Fruit fly (Drosophila melanogaster): Measurements from ENCODE around the gene nullo.

Gene nullo

DNA sequence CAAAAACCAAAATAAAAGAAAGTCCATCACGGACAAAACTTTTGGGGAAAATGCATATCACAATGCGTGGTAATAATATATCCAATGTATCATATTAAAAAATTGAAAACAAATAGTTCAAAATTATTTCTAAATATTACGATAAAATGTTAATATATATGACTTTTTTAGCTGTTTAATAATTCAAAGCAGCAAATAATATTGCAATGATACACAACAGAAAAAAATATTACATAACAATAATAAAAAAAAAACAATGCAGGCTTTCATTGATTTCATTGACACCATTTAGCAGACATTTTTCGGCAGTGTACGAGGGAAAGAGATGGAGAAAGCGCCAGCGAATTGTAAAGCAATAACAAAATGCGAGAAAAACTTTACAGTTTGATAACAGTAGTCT is 45.6 kb downstream of the nullo start (continued):
- TF ChIP-seq Hmx (GFP tag; optimal IDR thresholded peaks at IDR 0.05) = no peak
- no peak for TF ChIP-seq nerfin-1 (tag; optimal IDR thresholded peaks at IDR 0.05)
- TF ChIP-seq corto (GFP tag; optimal IDR thresholded peaks at IDR 0.05) = no peak
- no peak for TF ChIP-seq tap (tag; optimal IDR thresholded peaks at IDR 0.05)
- no peak for TF ChIP-seq Stat92E (GFP tag; optimal IDR thresholded peaks at IDR 0.05)
- no peak for TF ChIP-seq CG12236 (GFP tag; optimal IDR thresholded peaks at IDR 0.05)
- no peak for TF ChIP-seq Side (GFP tag; optimal IDR thresholded peaks at IDR 0.05)
- TF ChIP-seq Abd-B (GFP tag; optimal IDR thresholded peaks at IDR 0.05) = no peak
- no peak for TF ChIP-seq NfI (GFP tag; optimal IDR thresholded peaks at IDR 0.05)
- no peak for TF ChIP-seq yki (optimal IDR thresholded peaks at IDR 0.05)
- no peak for TF ChIP-seq CG7963 (GFP tag; IDR thresholded peaks at IDR 0.05; ENCODE audit: partially characterized antibody)
- TF ChIP-seq ind (GFP tag; optimal IDR thresholded peaks at IDR 0.05) = peak; percentile 1
- TF ChIP-seq BEAF-32 (GFP tag; optimal IDR thresholded peaks at IDR 0.05) = no peak
- no peak for TF ChIP-seq Antp (GFP tag; optimal IDR thresholded peaks at IDR 0.05)
- TF ChIP-seq onecut (GFP tag; IDR thresholded peaks at IDR 0.05) = no peak
- TF ChIP-seq bigmax (GFP tag; optimal IDR thresholded peaks at IDR 0.05) = no peak
- TF ChIP-seq CG4282 (GFP tag; optimal IDR thresholded peaks at IDR 0.05) = no peak
- no peak for TF ChIP-seq ERR (GFP tag; optimal IDR thresholded peaks at IDR 0.05)
- no peak for TF ChIP-seq CG13287 (GFP tag; IDR thresholded peaks at IDR 0.05; ENCODE audit: partially characterized antibody)
- no peak for TF ChIP-seq prd (optimal IDR thresholded peaks at IDR 0.05)
- TF ChIP-seq prd (GFP tag; IDR thresholded peaks at IDR 0.05) = peak; percentile 34; the same call in 1 of the 3 replicates
- TF ChIP-seq ken (GFP tag; IDR thresholded peaks at IDR 0.05) = no peak
- no peak for TF ChIP-seq dm (GFP tag; optimal IDR thresholded peaks at IDR 0.05)
- TF ChIP-seq z (GFP tag; IDR thresholded peaks at IDR 0.05) = no peak
- TF ChIP-seq zen (tag; optimal IDR thresholded peaks at IDR 0.05) = peak; percentile 11
- TF ChIP-seq CG2678 (tag; optimal IDR thresholded peaks at IDR 0.05) = peak; percentile 68
- TF ChIP-seq CG15514 (GFP tag; optimal IDR thresholded peaks at IDR 0.05) = no peak
- TF ChIP-seq CG14710 (tag; optimal IDR thresholded peaks at IDR 0.05) = peak; percentile 29
- peak; percentile 53 for TF ChIP-seq Xbp1 (GFP tag; optimal IDR thresholded peaks at IDR 0.05)
- no peak for TF ChIP-seq dati (GFP tag; IDR thresholded peaks at IDR 0.05)
- TF ChIP-seq fd96Cb (tag; optimal IDR thresholded peaks at IDR 0.05) = peak; percentile 59
- TF ChIP-seq pita (GFP tag; optimal IDR thresholded peaks at IDR 0.05) = no peak
- no peak for TF ChIP-seq CG8281 (tag; optimal IDR thresholded peaks at IDR 0.05)
- TF ChIP-seq ranshi (GFP tag; IDR thresholded peaks at IDR 0.05) = no peak
- no peak for TF ChIP-seq danr (GFP tag; IDR thresholded peaks at IDR 0.05)
- TF ChIP-seq phol (tag; optimal IDR thresholded peaks at IDR 0.05) = peak; percentile 74
- TF ChIP-seq gro (GFP tag; optimal IDR thresholded peaks at IDR 0.05) = no peak
- no peak for TF ChIP-seq CG17186 (GFP tag; optimal IDR thresholded peaks at IDR 0.05)
- no peak for TF ChIP-seq fu2 (GFP tag; optimal IDR thresholded peaks at IDR 0.05)
- TF ChIP-seq CG34422 (GFP tag; IDR thresholded peaks at IDR 0.05) = no peak
- TF ChIP-seq twi (tag; optimal IDR thresholded peaks at IDR 0.05) = no peak
- TF ChIP-seq CG11085 (GFP tag; IDR thresholded peaks at IDR 0.05) = no peak
- no peak for TF ChIP-seq CG11093 (GFP tag; IDR thresholded peaks at IDR 0.05)
- no peak for TF ChIP-seq Ets65A (GFP tag)
- no peak for TF ChIP-seq chm (GFP tag; IDR thresholded peaks at IDR 0.05)
- no peak for TF ChIP-seq CG3838 (GFP tag; optimal IDR thresholded peaks at IDR 0.05)
- TF ChIP-seq CG4820 (GFP tag; optimal IDR thresholded peaks at IDR 0.05) = no peak
- no peak for TF ChIP-seq ase (GFP tag; IDR thresholded peaks at IDR 0.05)
- TF ChIP-seq odd (GFP tag; optimal IDR thresholded peaks at IDR 0.05) = no peak
- TF ChIP-seq CG11504 (tag; optimal IDR thresholded peaks at IDR 0.05) = peak; percentile 74
- peak; percentile 55 for TF ChIP-seq sisA (GFP tag; IDR thresholded peaks at IDR 0.05)
- TF ChIP-seq CG12744 (GFP tag; optimal IDR thresholded peaks at IDR 0.05) = no peak
- TF ChIP-seq CG14441 (GFP tag; IDR thresholded peaks at IDR 0.05) = no peak
